Fruit fly (Drosophila melanogaster) whole organism, prepupa: ENCODE measurements around the gene Tis11.
A peak's percentile ranks its signal among the peaks of the same experiment; 100 is the strongest.

ENCODE experiments used
- Blimp-1 ChIP-seq: fragments of 200-800 bp; sonication (Bioruptor generic); optimal IDR thresholded peaks from 3 replicates; lab custom pipeline; 2017; ENCODE audit warnings: missing biosample characterization, missing genetic modification characterization, mild to moderate bottlenecking, moderate library complexity, missing genetic modification reagents
- CG11294 ChIP-seq: fragments of 200-800 bp; sonication (Bioruptor generic); IDR thresholded peaks from 2 replicates; pipeline ENCODE4 v1.3.6; 2022; ENCODE audit warnings: missing biosample characterization, missing genetic modification characterization
- CG11762 ChIP-seq: fragments of 200-800 bp; sonication (Bioruptor generic); optimal IDR thresholded peaks from 3 replicates; lab custom pipeline; 2016; ENCODE audit warnings: missing biosample characterization, missing genetic modification characterization; ENCODE audit not compliant: insufficient read depth
- CG15336 ChIP-seq: fragments of 200-800 bp; sonication (Bioruptor generic); IDR thresholded peaks from 2 replicates; pipeline ENCODE4 v1.3.6; 2022; ENCODE audit warnings: missing biosample characterization, missing genetic modification characterization
- CG1621 ChIP-seq: fragments of 200-800 bp; sonication (Bioruptor generic); optimal IDR thresholded peaks from 3 replicates; lab custom pipeline; 2018; ENCODE audit warnings: missing biosample characterization, mild to moderate bottlenecking, missing genetic modification characterization
- CG3032 ChIP-seq: fragments of 200-800 bp; optimal IDR thresholded peaks from 2 replicates; lab custom pipeline; 2019; ENCODE audit warnings: missing biosample characterization, mild to moderate bottlenecking, missing genetic modification characterization, moderate library complexity
- CG32006 ChIP-seq: fragments of 200-800 bp; sonication (Bioruptor generic); optimal IDR thresholded peaks from 3 replicates; lab custom pipeline; 2017; ENCODE audit warnings: missing biosample characterization, mild to moderate bottlenecking, missing genetic modification characterization
- CG3919 ChIP-seq: fragments of 200-800 bp; sonication (Bioruptor generic); optimal IDR thresholded peaks from 3 replicates; lab custom pipeline; 2016; ENCODE audit warnings: missing biosample characterization, missing genetic modification characterization
- CG4318 ChIP-seq: fragments of 200-800 bp; sonication (Bioruptor generic); optimal IDR thresholded peaks from 3 replicates; lab custom pipeline; 2017; ENCODE audit warnings: missing biosample characterization, mild to moderate bottlenecking, missing genetic modification characterization
- CG6276 ChIP-seq: fragments of 200-800 bp; sonication (Bioruptor generic); optimal IDR thresholded peaks from 2 replicates; lab custom pipeline; 2017; ENCODE audit warnings: missing biosample characterization, mild to moderate bottlenecking, missing genetic modification characterization
- CG6792 ChIP-seq: fragments of 200-800 bp; sonication (Bioruptor generic); optimal IDR thresholded peaks from 3 replicates; lab custom pipeline; 2016; ENCODE audit warnings: missing biosample characterization, missing genetic modification characterization
- CG6808 ChIP-seq: fragments of 200-800 bp; sonication (Bioruptor generic); optimal IDR thresholded peaks from 3 replicates; lab custom pipeline; 2017; ENCODE audit warnings: missing biosample characterization, missing genetic modification characterization, mild to moderate bottlenecking, moderate library complexity, missing genetic modification reagents
- CG6854 ChIP-seq: fragments of 200-800 bp; sonication (Bioruptor generic); optimal IDR thresholded peaks from 2 replicates; lab custom pipeline; 2017; ENCODE audit warnings: missing biosample characterization, mild to moderate bottlenecking, missing genetic modification characterization
- CG7368 ChIP-seq: fragments of 200-800 bp; sonication (Bioruptor generic); optimal IDR thresholded peaks from 3 replicates; lab custom pipeline; 2016; ENCODE audit warnings: missing biosample characterization, missing genetic modification characterization
- CG8119 ChIP-seq: fragments of 200-800 bp; sonication (Bioruptor generic); IDR thresholded peaks from 3 replicates; pipeline ENCODE4 v1.3.6; 2022; ENCODE audit warnings: missing biosample characterization, missing genetic modification characterization
- CG8319 ChIP-seq: fragments of 200-800 bp; sonication (Bioruptor generic); optimal IDR thresholded peaks from 3 replicates; lab custom pipeline; 2016; ENCODE audit warnings: missing biosample characterization, missing genetic modification characterization
- CG8632 ChIP-seq: fragments of 200-800 bp; sonication (Bioruptor generic); optimal IDR thresholded peaks from 3 replicates; lab custom pipeline; 2016; ENCODE audit warnings: missing biosample characterization, missing genetic modification characterization
- Eip75B ChIP-seq: fragments of 200-800 bp; sonication (Bioruptor generic); optimal IDR thresholded peaks from 3 replicates; lab custom pipeline; 2016; ENCODE audit warnings: missing biosample characterization, missing genetic modification characterization
- Eip78C ChIP-seq: fragments of 200-800 bp; sonication (Bioruptor generic); peaks from one replicate; lab custom pipeline; 2016; ENCODE audit warnings: missing biosample characterization, missing genetic modification characterization
- Ets96B ChIP-seq: fragments of 200-800 bp; optimal IDR thresholded peaks from 2 replicates; lab custom pipeline; 2019; ENCODE audit warnings: missing biosample characterization, mild to moderate bottlenecking, missing genetic modification characterization, moderate library complexity
- Gug ChIP-seq: fragments of 200-800 bp; sonication (Bioruptor generic); IDR thresholded peaks from 2 replicates; pipeline ENCODE4 v1.3.6; 2022; ENCODE audit warnings: missing biosample characterization, missing genetic modification characterization
- Hr38 ChIP-seq: sonication (Bioruptor generic); optimal IDR thresholded peaks from 2 replicates; lab custom pipeline; 2016; ENCODE audit warnings: missing biosample characterization, missing genetic modification characterization
- Hr39 ChIP-seq: fragments of 200-800 bp; sonication (Bioruptor generic); optimal IDR thresholded peaks from 2 replicates; lab custom pipeline; 2016; ENCODE audit warnings: missing biosample characterization, missing genetic modification characterization
- Hr4 ChIP-seq: fragments of 200-800 bp; sonication (Bioruptor generic); optimal IDR thresholded peaks from 3 replicates; lab custom pipeline; 2016; ENCODE audit warnings: missing biosample characterization, missing genetic modification characterization
- Lpt ChIP-seq: fragments of 200-800 bp; sonication (Bioruptor generic); optimal IDR thresholded peaks from 3 replicates; lab custom pipeline; 2016; ENCODE audit warnings: missing biosample characterization, missing genetic modification characterization
- OdsH ChIP-seq: fragments of 200-800 bp; sonication (Bioruptor generic); optimal IDR thresholded peaks from 3 replicates; lab custom pipeline; 2016; ENCODE audit warnings: missing biosample characterization, missing genetic modification characterization
- Sox102F ChIP-seq: fragments of 200-800 bp; sonication (Bioruptor generic); optimal IDR thresholded peaks from 2 replicates; lab custom pipeline; 2016; ENCODE audit warnings: missing biosample characterization, mild to moderate bottlenecking, missing genetic modification characterization
- Sox14 ChIP-seq: fragments of 200-800 bp; sonication (Bioruptor generic); optimal IDR thresholded peaks from 3 replicates; lab custom pipeline; 2016; ENCODE audit warnings: missing biosample characterization, missing genetic modification characterization
- acj6 ChIP-seq: fragments of 200-800 bp; sonication (Bioruptor generic); optimal IDR thresholded peaks from 3 replicates; lab custom pipeline; 2016; ENCODE audit warnings: missing biosample characterization, missing genetic modification characterization
- esn ChIP-seq: fragments of 200-800 bp; sonication (Bioruptor generic); optimal IDR thresholded peaks from 2 replicates; lab custom pipeline; 2016; ENCODE audit warnings: missing biosample characterization, mild to moderate bottlenecking, missing genetic modification characterization, moderate library complexity
- fd85E ChIP-seq: fragments of 200-800 bp; sonication (Bioruptor generic); optimal IDR thresholded peaks from 3 replicates; lab custom pipeline; 2016; ENCODE audit warnings: missing biosample characterization, missing genetic modification characterization
- fkh ChIP-seq: fragments of 200-800 bp; sonication (Bioruptor generic); optimal IDR thresholded peaks from 3 replicates; lab custom pipeline; 2017; ENCODE audit warnings: missing biosample characterization, mild to moderate bottlenecking, missing genetic modification characterization, moderate library complexity
- lz ChIP-seq: fragments of 200-800 bp; sonication (Bioruptor generic); optimal IDR thresholded peaks from 3 replicates; lab custom pipeline; 2016; ENCODE audit warnings: missing biosample characterization, missing genetic modification characterization
- net ChIP-seq: fragments of 200-800 bp; sonication (Bioruptor generic); optimal IDR thresholded peaks from 3 replicates; lab custom pipeline; 2016; ENCODE audit warnings: missing biosample characterization, missing genetic modification characterization
- pdm3 ChIP-seq: fragments of 200-800 bp; sonication (Bioruptor generic); optimal IDR thresholded peaks from 3 replicates; lab custom pipeline; 2016; ENCODE audit warnings: missing biosample characterization, missing genetic modification characterization
- salr ChIP-seq, 2 experiments: fragments of 200-800 bp; sonication (Bioruptor generic); optimal IDR thresholded peaks; 3 replicates each; lab custom pipeline; 2016 to 2018; ENCODE audit warnings: missing biosample characterization in 2 of 2, missing genetic modification characterization in 2 of 2, mild to moderate bottlenecking in 1 of 2
- svp ChIP-seq: fragments of 200-800 bp; sonication (Bioruptor generic); peaks from one replicate; lab custom pipeline; 2016; ENCODE audit warnings: missing biosample characterization, missing genetic modification characterization
- vri ChIP-seq: fragments of 200-800 bp; sonication (Bioruptor generic); optimal IDR thresholded peaks from 3 replicates; lab custom pipeline; 2016; ENCODE audit warnings: missing biosample characterization, mild to moderate bottlenecking, missing genetic modification characterization

Gene Tis11

dm6 chrX:12667600-12668250, 8.5 kb downstream of the Tis11 start (continued):
- TF ChIP-seq Blimp-1 (GFP tag; lab: Kevin White, UChicago) (no peak), esn (GFP tag; lab: Kevin White, UChicago) (no peak), CG3032 (tag; lab: Kevin White, UChicago) (no peak), CG32006 (GFP tag; lab: Kevin White, UChicago) (no peak), CG11294 (GFP tag; lab: Robert Waterston, UW) (no peak), Eip75B (GFP tag; lab: Kevin White, UChicago) (no peak), CG11762 (GFP tag; lab: Kevin White, UChicago) (no peak), CG4318 (no peak), CG6792 (GFP tag; lab: Kevin White, UChicago) (no peak), acj6 (GFP tag; lab: Kevin White, UChicago) (no peak), Lpt (GFP tag; lab: Kevin White, UChicago) (no peak), fd85E (no peak), Gug (GFP tag; lab: Robert Waterston, UW) (no peak), CG3919 (GFP tag; lab: Kevin White, UChicago) (no peak), Hr38 (GFP tag; lab: Kevin White, UChicago) (no peak), CG6276 (no peak), pdm3 (GFP tag; lab: Kevin White, UChicago) (no peak), lz (GFP tag; lab: Kevin White, UChicago) (no peak), Sox102F (no peak), CG6854 (GFP tag; lab: Kevin White, UChicago) (no peak), CG1621 (no peak), fkh (peak; percentile 71), CG8319 (GFP tag; lab: Kevin White, UChicago) (no peak), CG6808 (GFP tag; lab: Kevin White, UChicago) (peak; percentile 31), Eip78C (peak; percentile 58), Ets96B (tag; lab: Kevin White, UChicago) (no peak), CG8632 (GFP tag; lab: Kevin White, UChicago) (no peak), CG7368 (GFP tag; lab: Kevin White, UChicago) (no peak), Hr4 (GFP tag; lab: Kevin White, UChicago) (no peak)
- TF ChIP-seq, all 60 proteins: peak for 9

- TF ChIP-seq CG8119 (GFP tag; lab: Robert Waterston, UW) (no peak), CG11762 (GFP tag; lab: Kevin White, UChicago) (no peak), net (no peak), CG4318 (no peak), salr (GFP tag; optimal IDR thresholded peaks at IDR 0.05; lab: Kevin White, UChicago) (no peak), Sox14 (GFP tag; lab: Kevin White, UChicago) (no peak), Ets96B (tag; lab: Kevin White, UChicago) (no peak), CG7368 (GFP tag; lab: Kevin White, UChicago) (no peak), CG8319 (GFP tag; lab: Kevin White, UChicago) (no peak), CG3919 (GFP tag; lab: Kevin White, UChicago) (no peak), OdsH (GFP tag; lab: Kevin White, UChicago) (no peak), CG15336 (GFP tag; lab: Robert Waterston, UW) (no peak), svp (peak; percentile 98), vri (GFP tag; lab: Kevin White, UChicago) (peak; percentile 51), Gug (GFP tag; lab: Robert Waterston, UW) (no peak), fkh (peak; percentile 32), Hr39 (no peak)
Observed at dm6 chrX:12668723-12669122, 9.5 kb downstream of the Tis11 start.
